Fruit fly (Drosophila melanogaster): ENCODE measurements around the gene mthl15.

mthl15 gene

DNA sequence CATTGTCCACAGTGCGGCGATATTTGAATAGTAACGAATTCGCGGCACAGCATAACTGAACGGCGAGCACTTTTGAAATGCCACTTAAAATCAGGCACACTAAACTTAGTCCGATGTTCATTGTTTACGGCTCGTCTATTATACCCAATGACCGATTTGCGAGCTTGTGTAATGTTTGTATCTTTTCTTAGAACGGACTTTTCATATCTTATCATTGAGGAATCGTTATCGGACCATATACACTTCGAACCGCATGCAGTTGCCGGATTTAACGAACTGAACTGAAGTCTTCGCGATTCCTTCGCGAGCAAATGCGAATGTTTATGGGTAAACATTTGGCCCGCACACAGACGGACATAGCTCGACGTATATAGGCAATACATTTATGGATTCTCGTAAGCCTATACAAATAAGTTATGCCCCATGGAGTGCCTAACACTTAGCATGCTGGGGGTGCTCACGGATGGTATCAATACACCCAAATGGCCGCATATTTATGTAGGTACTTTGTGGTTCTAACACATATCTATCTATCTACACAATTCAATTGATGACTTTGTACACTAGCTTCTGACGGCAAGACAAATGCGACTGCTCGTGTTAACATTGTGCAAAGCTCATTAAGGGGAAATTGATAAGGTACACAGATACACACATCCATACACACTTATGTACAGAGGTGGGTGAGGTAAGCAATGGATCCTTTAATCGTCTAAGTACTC lies at the start of gene mthl15:
Gene mthl15, minus strand, starts transcription at position 593 of the 722 bp plus-strand sequence.
- TF ChIP-seq CG7045 (GFP tag; optimal IDR thresholded peaks at IDR 0.05) (no peak), CG1620 (GFP tag; optimal IDR thresholded peaks at IDR 0.05) (no peak), ovo (GFP tag; optimal IDR thresholded peaks at IDR 0.05) (no peak), CG14711 (tag; optimal IDR thresholded peaks at IDR 0.05) (no peak), kay (GFP tag; ENCODE audit: borderline replicate concordance) (no peak), Crg-1 (GFP tag; optimal IDR thresholded peaks at IDR 0.05) (no peak), Clk (GFP tag; optimal IDR thresholded peaks at IDR 0.05) (no peak), CG7101 (tag; optimal IDR thresholded peaks at IDR 0.05) (no peak), CG12768 (GFP tag; optimal IDR thresholded peaks at IDR 0.05) (peak; percentile 35), Mnt (GFP tag; optimal IDR thresholded peaks at IDR 0.05) (no peak), pad (GFP tag; optimal IDR thresholded peaks at IDR 0.05) (peak; percentile 80), CG11617 (GFP tag; optimal IDR thresholded peaks at IDR 0.05) (no peak), toe (GFP tag; optimal IDR thresholded peaks at IDR 0.05) (no peak), cnc (optimal IDR thresholded peaks at IDR 0.05) (no peak), cic (GFP tag; optimal IDR thresholded peaks at IDR 0.05) (peak; percentile 72)

DNA sequence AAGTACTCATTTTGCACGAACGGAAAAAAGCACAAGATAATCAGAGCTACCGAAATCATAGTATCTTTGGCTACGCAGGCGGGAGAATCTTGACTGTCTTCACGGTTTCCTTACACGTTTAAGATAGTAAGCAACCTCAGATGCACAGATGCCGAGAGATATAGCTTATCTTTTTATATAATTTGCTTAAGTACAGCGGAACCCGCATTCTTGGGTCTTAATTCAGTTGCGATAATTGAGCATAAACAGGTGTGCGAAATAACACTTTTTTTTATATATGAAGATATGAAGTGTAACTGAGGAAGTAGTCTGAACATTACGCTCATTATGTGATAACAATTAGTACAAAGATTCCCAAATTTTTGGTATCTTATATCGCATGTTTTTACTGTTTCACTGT lies 42.7 kb upstream of the mthl15 start, which contains the start of gene CG34043:
Gene CG34043, minus strand, starts transcription at position 101 of the 400 bp plus-strand sequence.
- no peak for TF ChIP-seq CG1620 (GFP tag; optimal IDR thresholded peaks at IDR 0.05)
- TF ChIP-seq CG14711 (tag; optimal IDR thresholded peaks at IDR 0.05) = no peak
- TF ChIP-seq tj (GFP tag; optimal IDR thresholded peaks at IDR 0.05) = no peak
- no peak for TF ChIP-seq ovo (GFP tag; optimal IDR thresholded peaks at IDR 0.05)
- TF ChIP-seq bab1 (GFP tag; optimal IDR thresholded peaks at IDR 0.05) = no peak
- no peak for TF ChIP-seq CG5204 (GFP tag; optimal IDR thresholded peaks at IDR 0.05)
- TF ChIP-seq Mnt (GFP tag; optimal IDR thresholded peaks at IDR 0.05) = no peak
- no peak for TF ChIP-seq CG33017 (tag; optimal IDR thresholded peaks at IDR 0.05)
- TF ChIP-seq Hr96 (GFP tag; optimal IDR thresholded peaks at IDR 0.05) = no peak
- TF ChIP-seq CG12768 (GFP tag; optimal IDR thresholded peaks at IDR 0.05) = no peak
- no peak for TF ChIP-seq Clk (GFP tag; optimal IDR thresholded peaks at IDR 0.05)
- TF ChIP-seq CG11617 (GFP tag; optimal IDR thresholded peaks at IDR 0.05) = no peak
- TF ChIP-seq Crg-1 (GFP tag; optimal IDR thresholded peaks at IDR 0.05) = no peak
- TF ChIP-seq pad (GFP tag; optimal IDR thresholded peaks at IDR 0.05) = no peak
- TF ChIP-seq cnc (optimal IDR thresholded peaks at IDR 0.05) = no peak
- no peak for TF ChIP-seq CG7045 (GFP tag; optimal IDR thresholded peaks at IDR 0.05)
- TF ChIP-seq kay (GFP tag; ENCODE audit: borderline replicate concordance) = no peak
- TF ChIP-seq cic (GFP tag; optimal IDR thresholded peaks at IDR 0.05) = no peak
- no peak for TF ChIP-seq CG7101 (tag; optimal IDR thresholded peaks at IDR 0.05)
- TF ChIP-seq toe (GFP tag; optimal IDR thresholded peaks at IDR 0.05) = no peak

DNA sequence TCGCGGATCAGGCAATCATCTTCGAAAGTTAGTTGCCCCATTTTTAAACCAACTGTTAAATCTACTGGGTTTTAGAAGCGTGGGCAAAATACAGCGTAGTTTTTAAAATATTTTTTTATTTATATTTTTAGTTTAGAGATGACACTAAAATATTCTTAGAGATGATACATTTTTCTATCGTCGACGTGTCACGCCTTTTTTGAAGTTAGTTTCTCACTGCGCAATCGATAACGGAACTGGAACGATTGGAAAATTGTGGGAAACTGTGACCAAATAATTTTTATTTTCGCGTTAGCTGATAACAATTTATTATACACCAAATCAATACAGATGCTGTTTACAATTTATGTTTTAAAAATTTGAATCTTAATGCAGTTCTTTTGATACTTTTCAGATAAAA lies 40.5 kb upstream of the mthl15 start, which contains the start of gene Utx:
Gene Utx, minus strand, starts transcription at position 154 of the 400 bp plus-strand sequence.
- peak; percentile 5 for TF ChIP-seq Mnt (GFP tag; optimal IDR thresholded peaks at IDR 0.05)
- no peak for TF ChIP-seq CG33017 (tag; optimal IDR thresholded peaks at IDR 0.05)
- no peak for TF ChIP-seq CG7101 (tag; optimal IDR thresholded peaks at IDR 0.05)
- no peak for TF ChIP-seq tj (GFP tag; optimal IDR thresholded peaks at IDR 0.05)
- TF ChIP-seq CG1620 (GFP tag; optimal IDR thresholded peaks at IDR 0.05) = peak; percentile 24
- no peak for TF ChIP-seq cic (GFP tag; optimal IDR thresholded peaks at IDR 0.05)
- no peak for TF ChIP-seq pad (GFP tag; optimal IDR thresholded peaks at IDR 0.05)
- no peak for TF ChIP-seq bab1 (GFP tag; optimal IDR thresholded peaks at IDR 0.05)
- no peak for TF ChIP-seq Clk (GFP tag; optimal IDR thresholded peaks at IDR 0.05)
- TF ChIP-seq kay (GFP tag; ENCODE audit: borderline replicate concordance) = no peak
- TF ChIP-seq ovo (GFP tag; optimal IDR thresholded peaks at IDR 0.05) = no peak
- TF ChIP-seq Hr96 (GFP tag; optimal IDR thresholded peaks at IDR 0.05) = no peak

DNA sequence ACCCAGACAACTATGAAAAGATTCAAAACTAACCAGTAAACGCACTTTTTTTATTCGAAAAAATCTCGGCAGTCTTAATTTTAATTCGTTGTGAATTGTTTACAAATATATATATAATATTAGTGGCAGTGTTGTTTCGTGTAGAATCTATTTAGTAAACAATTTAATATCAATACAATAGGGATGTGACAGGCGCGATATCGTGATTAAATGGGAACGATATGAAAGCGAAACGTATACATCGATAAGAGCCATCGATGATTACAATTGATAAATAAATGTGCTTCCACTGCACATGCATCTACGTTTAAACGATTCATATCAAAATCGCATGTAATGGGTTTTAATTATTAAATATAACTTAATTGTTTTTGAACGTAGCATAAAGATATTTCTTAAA lies 39.2 kb upstream of the mthl15 start:
- no peak for TF ChIP-seq cnc (optimal IDR thresholded peaks at IDR 0.05)
- peak; percentile 41 for TF ChIP-seq CG1620 (GFP tag; optimal IDR thresholded peaks at IDR 0.05)
- no peak for TF ChIP-seq Mnt (GFP tag; optimal IDR thresholded peaks at IDR 0.05)
- TF ChIP-seq tj (GFP tag; optimal IDR thresholded peaks at IDR 0.05) = no peak
- no peak for TF ChIP-seq toe (GFP tag; optimal IDR thresholded peaks at IDR 0.05)
- TF ChIP-seq Clk (GFP tag; optimal IDR thresholded peaks at IDR 0.05) = no peak
- TF ChIP-seq CG14711 (tag; optimal IDR thresholded peaks at IDR 0.05) = no peak
- TF ChIP-seq cic (GFP tag; optimal IDR thresholded peaks at IDR 0.05) = no peak
- TF ChIP-seq CG33017 (tag; optimal IDR thresholded peaks at IDR 0.05) = no peak
- peak; percentile 34 for TF ChIP-seq bab1 (GFP tag; optimal IDR thresholded peaks at IDR 0.05)
- TF ChIP-seq ovo (GFP tag; optimal IDR thresholded peaks at IDR 0.05) = no peak
- TF ChIP-seq Hr96 (GFP tag; optimal IDR thresholded peaks at IDR 0.05) = no peak
- no peak for TF ChIP-seq pad (GFP tag; optimal IDR thresholded peaks at IDR 0.05)
- TF ChIP-seq CG5204 (GFP tag; optimal IDR thresholded peaks at IDR 0.05) = no peak
- no peak for TF ChIP-seq Crg-1 (GFP tag; optimal IDR thresholded peaks at IDR 0.05)
- no peak for TF ChIP-seq CG7045 (GFP tag; optimal IDR thresholded peaks at IDR 0.05)
- TF ChIP-seq CG7101 (tag; optimal IDR thresholded peaks at IDR 0.05) = peak; percentile 3
- no peak for TF ChIP-seq CG12768 (GFP tag; optimal IDR thresholded peaks at IDR 0.05)
- TF ChIP-seq kay (GFP tag; ENCODE audit: borderline replicate concordance) = peak; percentile 71

DNA sequence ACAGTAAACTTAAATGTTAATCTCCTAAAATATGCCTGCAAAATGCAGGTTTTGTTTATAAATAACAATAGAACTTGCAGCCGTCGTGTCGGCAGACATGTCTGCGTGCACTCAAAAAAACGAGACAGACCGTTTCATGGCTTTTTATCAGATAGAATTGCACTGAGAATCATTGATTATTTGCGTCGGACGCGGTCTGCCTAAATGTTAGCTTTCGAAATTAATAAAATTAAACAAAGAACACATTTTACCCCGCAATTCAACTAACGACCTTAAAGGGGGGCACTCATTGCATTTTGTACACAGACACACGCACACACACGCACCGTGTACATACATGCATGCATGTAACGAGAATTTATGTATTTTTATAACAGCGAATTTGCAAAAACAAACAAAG lies 38.7 kb upstream of the mthl15 start:
- TF ChIP-seq cnc (optimal IDR thresholded peaks at IDR 0.05) (no peak), tj (GFP tag; optimal IDR thresholded peaks at IDR 0.05) (peak; percentile 21), CG11617 (GFP tag; optimal IDR thresholded peaks at IDR 0.05) (peak; percentile 30), CG7045 (GFP tag; optimal IDR thresholded peaks at IDR 0.05) (no peak), CG12768 (GFP tag; optimal IDR thresholded peaks at IDR 0.05) (peak; percentile 32), kay (GFP tag; ENCODE audit: borderline replicate concordance) (peak; percentile 70), Mnt (GFP tag; optimal IDR thresholded peaks at IDR 0.05) (peak; percentile 51), ovo (GFP tag; optimal IDR thresholded peaks at IDR 0.05) (no peak), CG5204 (GFP tag; optimal IDR thresholded peaks at IDR 0.05) (no peak), CG7101 (tag; optimal IDR thresholded peaks at IDR 0.05) (no peak)
